Fruit fly (Drosophila melanogaster) whole organism, adult: ENCODE results near the gene Cul3.
A peak's percentile ranks its signal among the peaks of the same experiment; 100 is the strongest.

ENCODE experiments used
- CG12768 ChIP-seq: fragments of 200-800 bp; sonication (Bioruptor generic); optimal IDR thresholded peaks from 2 replicates; lab custom pipeline; 2017; ENCODE audit warnings: missing biosample characterization, missing genetic modification characterization, mild to moderate bottlenecking, moderate library complexity, missing genetic modification reagents
- CG14711 ChIP-seq: fragments of 200-800 bp; sonication (Bioruptor generic); optimal IDR thresholded peaks from 2 replicates; lab custom pipeline; 2018; ENCODE audit warnings: missing biosample characterization, mild to moderate bottlenecking, missing genetic modification characterization, moderate library complexity
- CG7101 ChIP-seq: fragments of 200-800 bp; sonication (Bioruptor generic); optimal IDR thresholded peaks from 2 replicates; lab custom pipeline; 2018; ENCODE audit warnings: missing biosample characterization, mild to moderate bottlenecking, missing genetic modification characterization, moderate library complexity
- Clk ChIP-seq: fragments of 200-800 bp; sonication (Bioruptor generic); optimal IDR thresholded peaks from 2 replicates; lab custom pipeline; 2017; ENCODE audit warnings: missing biosample characterization, missing genetic modification characterization
- Mnt ChIP-seq: fragments of 200-800 bp; sonication (Bioruptor generic); optimal IDR thresholded peaks from 2 replicates; lab custom pipeline; 2016; ENCODE audit warnings: missing biosample characterization, mild to moderate bottlenecking, missing genetic modification characterization
- bab1 ChIP-seq: fragments of 200-800 bp; sonication (Bioruptor generic); optimal IDR thresholded peaks from 3 replicates; lab custom pipeline; 2019; ENCODE audit warnings: missing biosample characterization, mild to moderate bottlenecking, missing genetic modification characterization, moderate library complexity
- cic ChIP-seq: fragments of 200-800 bp; sonication (Bioruptor generic); optimal IDR thresholded peaks from 2 replicates; lab custom pipeline; 2017; ENCODE audit warnings: missing biosample characterization, mild to moderate bottlenecking, missing genetic modification characterization, moderate library complexity
- cnc ChIP-seq, 2 experiments: fragments of >200 bp; optimal IDR thresholded peaks; 2 replicates each; lab custom pipeline; 2017
- kay ChIP-seq: fragments of 200-800 bp; sonication (Bioruptor generic); peaks from one replicate; lab custom pipeline; 2016; ENCODE audit warnings: missing biosample characterization, missing genetic modification characterization, borderline replicate concordance
- ovo ChIP-seq: fragments of 200-800 bp; sonication (Bioruptor generic); optimal IDR thresholded peaks from 2 replicates; lab custom pipeline; 2016; ENCODE audit warnings: missing biosample characterization, missing genetic modification characterization
- pad ChIP-seq: fragments of 200-800 bp; sonication (Bioruptor generic); optimal IDR thresholded peaks from 3 replicates; lab custom pipeline; 2017; ENCODE audit warnings: missing biosample characterization, missing genetic modification characterization, mild to moderate bottlenecking, moderate library complexity, missing genetic modification reagents
- tj ChIP-seq: fragments of 200-800 bp; sonication (Bioruptor generic); optimal IDR thresholded peaks from 3 replicates; lab custom pipeline; 2017; ENCODE audit warnings: missing biosample characterization, mild to moderate bottlenecking, missing genetic modification characterization, moderate library complexity

- no peak for TF ChIP-seq Clk
- no peak for TF ChIP-seq tj
- no peak for TF ChIP-seq ovo (GFP tag; lab: Kevin White, UChicago)
- TF ChIP-seq CG14711 (tag; lab: Kevin White, UChicago), result no peak
- no peak for TF ChIP-seq Mnt
- TF ChIP-seq CG7101 (tag; lab: Kevin White, UChicago), result no peak
- TF ChIP-seq pad, result no peak
- no peak for TF ChIP-seq cic (GFP tag; lab: Kevin White, UChicago)
- TF ChIP-seq CG12768 (GFP tag; lab: Kevin White, UChicago), result no peak
- TF ChIP-seq kay (GFP tag; lab: Kevin White, UChicago), result no peak
- TF ChIP-seq bab1, result peak; percentile 61
- TF ChIP-seq cnc (optimal IDR thresholded peaks at IDR 0.05; lab: Kevin White, UChicago), result no peak
Measured at dm6 chr2L:15274783-15275316, 3.0 kb upstream of the Cul3 start, which contains the start of gene UK114.
